Worm (Caenorhabditis elegans): ENCODE results near the gene C47G2.3.

The C47G2.3 gene

ce11 chrII:11316663-11317062 is 26.7 kb upstream of the C47G2.3 start:
- TF ChIP-seq daf-12 (tag; optimal IDR thresholded peaks at IDR 0.05) (no peak), ZK546.5 (tag; optimal IDR thresholded peaks at IDR 0.05) (no peak), zag-1 (tag; optimal IDR thresholded peaks at IDR 0.05) (no peak), ceh-28 (tag; optimal IDR thresholded peaks at IDR 0.05) (no peak), nhr-77 (tag; optimal IDR thresholded peaks at IDR 0.05) (no peak), nhr-76 (tag; optimal IDR thresholded peaks at IDR 0.05) (no peak), elt-1 (tag; optimal IDR thresholded peaks at IDR 0.05) (no peak), eor-1 (tag; optimal IDR thresholded peaks at IDR 0.05) (no peak), ceh-82 (tag; optimal IDR thresholded peaks at IDR 0.05) (no peak), skn-1 (tag; optimal IDR thresholded peaks at IDR 0.05) (no peak), egl-5 (tag; optimal IDR thresholded peaks at IDR 0.05) (no peak), ztf-11 (tag; optimal IDR thresholded peaks at IDR 0.05) (no peak), lin-39 (tag; optimal IDR thresholded peaks at IDR 0.05) (no peak), unc-39 (tag; optimal IDR thresholded peaks at IDR 0.05) (no peak), nhr-237 (tag; optimal IDR thresholded peaks at IDR 0.05) (no peak), unc-62 (GFP tag; optimal IDR thresholded peaks at IDR 0.05) (no peak), nhr-67 (tag; optimal IDR thresholded peaks at IDR 0.05) (no peak)

- TF ChIP-seq fkh-10 (GFP tag; optimal IDR thresholded peaks at IDR 0.05) = no peak
- TF ChIP-seq elt-2 (tag; optimal IDR thresholded peaks at IDR 0.05) = no peak
- no peak for TF ChIP-seq jun-1 (tag; optimal IDR thresholded peaks at IDR 0.05)
- no peak for TF ChIP-seq lin-15B (tag; optimal IDR thresholded peaks at IDR 0.05)
- TF ChIP-seq nfya-1 (tag; optimal IDR thresholded peaks at IDR 0.05; ENCODE audit: insufficient read depth) = no peak
- TF ChIP-seq zag-1 (tag; optimal IDR thresholded peaks at IDR 0.05) = no peak
- TF ChIP-seq ama-1 (optimal IDR thresholded peaks at IDR 0.05) = no peak
- no peak for TF ChIP-seq nhr-12 (tag; optimal IDR thresholded peaks at IDR 0.05)
- no peak for TF ChIP-seq skn-1 (tag; optimal IDR thresholded peaks at IDR 0.05)
- no peak for TF ChIP-seq unc-62 (GFP tag; optimal IDR thresholded peaks at IDR 0.05)
- no peak for TF ChIP-seq nhr-237 (tag; optimal IDR thresholded peaks at IDR 0.05)
Observed at ce11 chrII:11314165-11314564, 24.2 kb upstream of the C47G2.3 start, which contains the start of gene T24F1.4. Gene T24F1.4, minus strand, starts transcription at chrII:11314265.

ce11 chrII:11312223-11312622 is 22.3 kb upstream of the C47G2.3 start, which contains the start of gene T24F1.7:
Gene T24F1.7, plus strand, starts transcription at chrII:11312523.
- TF ChIP-seq ztf-4 (tag; optimal IDR thresholded peaks at IDR 0.05) (no peak), pha-4 (tag; optimal IDR thresholded peaks at IDR 0.05) (no peak), jun-1 (tag; optimal IDR thresholded peaks at IDR 0.05) (no peak), sea-2 (GFP tag; optimal IDR thresholded peaks at IDR 0.05) (no peak), zag-1 (tag; optimal IDR thresholded peaks at IDR 0.05) (no peak), fos-1 (tag; optimal IDR thresholded peaks at IDR 0.05) (no peak), ceh-16 (tag; optimal IDR thresholded peaks at IDR 0.05) (no peak), nhr-23 (tag; optimal IDR thresholded peaks at IDR 0.05) (no peak), nhr-77 (tag; optimal IDR thresholded peaks at IDR 0.05) (no peak), nhr-11 (tag; optimal IDR thresholded peaks at IDR 0.05) (no peak), nhr-25 (tag; optimal IDR thresholded peaks at IDR 0.05) (no peak)

ce11 chrII:11307953-11308352 is 18.0 kb upstream of the C47G2.3 start:
- no peak for TF ChIP-seq nhr-12 (tag; optimal IDR thresholded peaks at IDR 0.05)
- no peak for TF ChIP-seq nhr-43 (tag; optimal IDR thresholded peaks at IDR 0.05; ENCODE audit: poor library complexity, severe bottlenecking)
- TF ChIP-seq skn-1 (tag; optimal IDR thresholded peaks at IDR 0.05) = no peak
- no peak for TF ChIP-seq nhr-77 (tag; optimal IDR thresholded peaks at IDR 0.05)
- no peak for TF ChIP-seq ceh-28 (tag; optimal IDR thresholded peaks at IDR 0.05)
- no peak for TF ChIP-seq fkh-10 (GFP tag; optimal IDR thresholded peaks at IDR 0.05)

- no peak for TF ChIP-seq nhr-28 (tag; optimal IDR thresholded peaks at IDR 0.05)
- TF ChIP-seq lin-39 (tag; optimal IDR thresholded peaks at IDR 0.05) = no peak
- no peak for TF ChIP-seq lin-15B (tag; optimal IDR thresholded peaks at IDR 0.05)
- peak; percentile 79 for TF ChIP-seq nhr-25 (tag; optimal IDR thresholded peaks at IDR 0.05)
- TF ChIP-seq hmg-11 (tag; optimal IDR thresholded peaks at IDR 0.05) = no peak
- no peak for TF ChIP-seq pqm-1 (tag; optimal IDR thresholded peaks at IDR 0.05)
- TF ChIP-seq fkh-10 (GFP tag; optimal IDR thresholded peaks at IDR 0.05) = no peak
- peak; percentile 56 for TF ChIP-seq nfya-1 (tag; optimal IDR thresholded peaks at IDR 0.05; ENCODE audit: insufficient read depth)
- TF ChIP-seq eor-1 (tag; optimal IDR thresholded peaks at IDR 0.05) = no peak
- no peak for TF ChIP-seq ceh-82 (tag; optimal IDR thresholded peaks at IDR 0.05)
- TF ChIP-seq zag-1 (tag; optimal IDR thresholded peaks at IDR 0.05) = no peak
- TF ChIP-seq elt-1 (tag; optimal IDR thresholded peaks at IDR 0.05) = no peak
- TF ChIP-seq snpc-4 (tag; optimal IDR thresholded peaks at IDR 0.05) = no peak
- no peak for TF ChIP-seq nhr-43 (tag; optimal IDR thresholded peaks at IDR 0.05; ENCODE audit: poor library complexity, severe bottlenecking)
- TF ChIP-seq nhr-23 (tag; optimal IDR thresholded peaks at IDR 0.05) = peak; percentile 26
- TF ChIP-seq nhr-11 (tag; optimal IDR thresholded peaks at IDR 0.05) = no peak
Observed at ce11 chrII:11307332-11307731, 17.4 kb upstream of the C47G2.3 start.

Measured in whole organism, L3 larva.